Fruit fly (Drosophila melanogaster) whole organism, embryonic: ENCODE data around the gene CG42271.
A peak's percentile ranks its signal among the peaks of the same experiment; 100 is the strongest.

Source experiments
- Ada2b ChIP-seq: fragments of 200-800 bp; sonication (Bioruptor generic); IDR thresholded peaks from 2 replicates; pipeline ENCODE4 v1.3.6; 2022; ENCODE audit warnings: missing biosample characterization, missing genetic modification characterization
- BtbVII ChIP-seq: fragments of 200-800 bp; sonication (Bioruptor generic); optimal IDR thresholded peaks from 3 replicates; lab custom pipeline; 2017; ENCODE audit warnings: missing biosample characterization, mild to moderate bottlenecking, missing genetic modification characterization
- CG10321 ChIP-seq: fragments of 200-800 bp; sonication (Bioruptor generic); IDR thresholded peaks from 2 replicates; pipeline ENCODE4 v1.3.6; 2022; ENCODE audit warnings: missing biosample characterization, missing genetic modification characterization
- CG12299 ChIP-seq: fragments of 200-800 bp; sonication (Bioruptor generic); optimal IDR thresholded peaks from 2 replicates; lab custom pipeline; 2018; ENCODE audit warnings: missing biosample characterization, mild to moderate bottlenecking, missing genetic modification characterization
- CG1233 ChIP-seq: fragments of 200-800 bp; sonication (Bioruptor generic); optimal IDR thresholded peaks from 4 replicates; lab custom pipeline; 2018; ENCODE audit warnings: missing biosample characterization, mild to moderate bottlenecking, missing genetic modification characterization
- CG12942 ChIP-seq: fragments of 200-800 bp; sonication (Bioruptor generic); optimal IDR thresholded peaks from 3 replicates; lab custom pipeline; 2016; ENCODE audit warnings: missing biosample characterization, missing genetic modification characterization
- CG14965 ChIP-seq: fragments of 200-800 bp; sonication (Bioruptor generic); optimal IDR thresholded peaks from 2 replicates; lab custom pipeline; 2016; ENCODE audit warnings: missing biosample characterization, missing genetic modification characterization, borderline replicate concordance
- CG15269 ChIP-seq: fragments of 200-800 bp; sonication (Bioruptor generic); optimal IDR thresholded peaks from 2 replicates; lab custom pipeline; 2018; ENCODE audit warnings: missing biosample characterization, mild to moderate bottlenecking, missing genetic modification characterization, moderate library complexity
- CG1602 ChIP-seq: fragments of 200-800 bp; sonication (Bioruptor generic); optimal IDR thresholded peaks from 3 replicates; lab custom pipeline; 2016; ENCODE audit warnings: missing biosample characterization, missing genetic modification characterization
- CG16813 ChIP-seq: fragments of 200-800 bp; sonication (Bioruptor generic); IDR thresholded peaks from 3 replicates; pipeline ENCODE4 v1.3.6; 2022; ENCODE audit warnings: missing biosample characterization, missing genetic modification characterization; ENCODE audit not compliant: partially characterized antibody
- CG18476 ChIP-seq: fragments of 200-800 bp; sonication (Bioruptor generic); optimal IDR thresholded peaks from 2 replicates; lab custom pipeline; 2016; ENCODE audit warnings: missing biosample characterization, mild to moderate bottlenecking, missing genetic modification characterization
- CG34422 ChIP-seq: fragments of 200-800 bp; sonication (Bioruptor generic); IDR thresholded peaks from 3 replicates; pipeline ENCODE4 v1.3.6; 2022; ENCODE audit warnings: missing biosample characterization, missing genetic modification characterization
- CG4820 ChIP-seq: fragments of 200-800 bp; sonication (Bioruptor generic); optimal IDR thresholded peaks from 3 replicates; lab custom pipeline; 2016; ENCODE audit warnings: missing biosample characterization, missing genetic modification characterization
- CG6254 ChIP-seq: fragments of 200-800 bp; sonication (Bioruptor generic); optimal IDR thresholded peaks from 3 replicates; lab custom pipeline; 2017; ENCODE audit warnings: mild to moderate bottlenecking, missing biosample characterization, missing genetic modification reagents, missing genetic modification characterization
- CG8281 ChIP-seq: fragments of 200-800 bp; sonication (Bioruptor generic); optimal IDR thresholded peaks from 2 replicates; lab custom pipeline; 2018; ENCODE audit warnings: missing biosample characterization, mild to moderate bottlenecking, missing genetic modification characterization, moderate library complexity
- CG8924 ChIP-seq: fragments of 200-800 bp; optimal IDR thresholded peaks from 3 replicates; lab custom pipeline; 2019; ENCODE audit warnings: missing biosample characterization, mild to moderate bottlenecking, missing genetic modification characterization, moderate library complexity
- CG9797 ChIP-seq: fragments of 200-800 bp; sonication (Bioruptor generic); optimal IDR thresholded peaks from 3 replicates; lab custom pipeline; 2018; ENCODE audit warnings: missing biosample characterization, mild to moderate bottlenecking, missing genetic modification characterization
- Dek ChIP-seq: fragments of 200-800 bp; sonication (Bioruptor generic); optimal IDR thresholded peaks from 3 replicates; lab custom pipeline; 2019; ENCODE audit warnings: missing biosample characterization, mild to moderate bottlenecking, missing genetic modification characterization, moderate library complexity
- Dfd ChIP-seq, 2 experiments: fragments of >200 bp; optimal IDR thresholded peaks; 2 replicates each; lab custom pipeline; 2017; ENCODE audit warnings: missing biosample characterization in 2 of 2, missing genetic modification characterization in 2 of 2
- Eip74EF ChIP-seq, 2 experiments: fragments of 200-800 bp in 1 of 2; fragments of >200 bp in 1 of 2; sonication (Bioruptor generic) in 1 of 2; optimal IDR thresholded peaks; 2 replicates each; lab custom pipeline; 2017 to 2019; ENCODE audit warnings: missing biosample characterization in 2 of 2, missing genetic modification characterization in 2 of 2, mild to moderate bottlenecking in 1 of 2, moderate library complexity in 1 of 2
- Gug ChIP-seq: fragments of 200-800 bp; sonication (Bioruptor generic); IDR thresholded peaks from 4 replicates; pipeline ENCODE4 v1.3.6; 2022; ENCODE audit warnings: missing biosample characterization, missing genetic modification characterization
- HLHmδ ChIP-seq: fragments of 200-800 bp; sonication (Bioruptor generic); optimal IDR thresholded peaks from 2 replicates; lab custom pipeline; 2018; ENCODE audit warnings: missing biosample characterization, mild to moderate bottlenecking, missing genetic modification characterization, moderate library complexity
- Mes4 ChIP-seq: fragments of 200-800 bp; sonication (Bioruptor generic); optimal IDR thresholded peaks from 2 replicates; lab custom pipeline; 2016; ENCODE audit warnings: missing biosample characterization, missing genetic modification characterization
- Myb ChIP-seq: fragments of 200-800 bp; sonication (Bioruptor generic); optimal IDR thresholded peaks from 2 replicates; lab custom pipeline; 2016; ENCODE audit warnings: missing biosample characterization, missing genetic modification characterization
- NFAT ChIP-seq: fragments of 200-800 bp; sonication (Bioruptor generic); IDR thresholded peaks from 2 replicates; pipeline ENCODE4 v1.3.6; 2022; ENCODE audit warnings: missing biosample characterization, missing genetic modification characterization
- Rx ChIP-seq: fragments of 200-800 bp; sonication (Bioruptor generic); IDR thresholded peaks from 2 replicates; pipeline ENCODE4 v1.3.6; 2022; ENCODE audit warnings: missing biosample characterization, missing genetic modification characterization
- Six4 ChIP-seq: fragments of 200-800 bp; sonication (Bioruptor generic); optimal IDR thresholded peaks from 2 replicates; lab custom pipeline; 2016; ENCODE audit warnings: missing biosample characterization, missing genetic modification characterization
- ci ChIP-seq: fragments of 200-800 bp; sonication (Bioruptor generic); IDR thresholded peaks from 3 replicates; pipeline ENCODE4 v1.3.6; 2022; ENCODE audit warnings: missing biosample characterization, missing genetic modification characterization
- corto ChIP-seq: fragments of 200-800 bp; sonication (Bioruptor generic); optimal IDR thresholded peaks from 2 replicates; lab custom pipeline; 2016; ENCODE audit warnings: missing biosample characterization, mild to moderate bottlenecking, missing genetic modification characterization, moderate library complexity
- dmrt99B ChIP-seq: fragments of 200-800 bp; sonication (Bioruptor generic); optimal IDR thresholded peaks from 2 replicates; lab custom pipeline; 2018; ENCODE audit warnings: missing biosample characterization, mild to moderate bottlenecking, missing genetic modification characterization, moderate library complexity
- dpn ChIP-seq, 2 experiments: fragments of 200-800 bp; sonication (Bioruptor generic); optimal IDR thresholded peaks; 3 replicates each; lab custom pipeline; 2016; ENCODE audit warnings: missing biosample characterization in 2 of 2, missing genetic modification characterization in 2 of 2
- gcm2 ChIP-seq: fragments of 200-800 bp; sonication (Bioruptor generic); optimal IDR thresholded peaks from 2 replicates; lab custom pipeline; 2016; ENCODE audit warnings: missing biosample characterization, missing genetic modification characterization
- gsb ChIP-seq: fragments of 200-800 bp; sonication (Bioruptor generic); IDR thresholded peaks from 2 replicates; pipeline ENCODE4 v1.3.6; 2022; ENCODE audit warnings: missing biosample characterization, missing genetic modification characterization
- gt ChIP-seq: fragments of 200-800 bp; sonication (Bioruptor generic); IDR thresholded peaks from 2 replicates; pipeline ENCODE4 v1.3.6; 2022; ENCODE audit warnings: missing biosample characterization, missing genetic modification characterization
- ind ChIP-seq: fragments of 200-800 bp; sonication (Bioruptor generic); optimal IDR thresholded peaks from 3 replicates; lab custom pipeline; 2016; ENCODE audit warnings: missing biosample characterization, missing genetic modification characterization
- insv ChIP-seq, 2 experiments: fragments of 200-800 bp; sonication (Bioruptor generic); optimal IDR thresholded peaks; 3 replicates each; lab custom pipeline; 2016 to 2018; ENCODE audit warnings: missing biosample characterization in 2 of 2, missing genetic modification characterization in 2 of 2
- jigr1 ChIP-seq: fragments of 200-800 bp; sonication (Bioruptor generic); IDR thresholded peaks from 3 replicates; pipeline ENCODE4 v1.3.6; 2022; ENCODE audit warnings: missing biosample characterization, missing genetic modification characterization
- jing ChIP-seq: fragments of 200-800 bp; sonication (Bioruptor generic); optimal IDR thresholded peaks from 2 replicates; lab custom pipeline; 2018; ENCODE audit warnings: missing biosample characterization, mild to moderate bottlenecking, missing genetic modification characterization
- maf-S ChIP-seq: fragments of 200-800 bp; sonication (Bioruptor generic); optimal IDR thresholded peaks from 2 replicates; lab custom pipeline; 2016; ENCODE audit warnings: missing biosample characterization, missing genetic modification characterization
- pho ChIP-seq: fragments of 200-800 bp; sonication (Bioruptor generic); optimal IDR thresholded peaks from 2 replicates; lab custom pipeline; 2016; ENCODE audit warnings: missing biosample characterization, missing genetic modification characterization
- psq ChIP-seq: fragments of 200-800 bp; sonication (Bioruptor generic); optimal IDR thresholded peaks from 2 replicates; lab custom pipeline; 2017; ENCODE audit warnings: missing biosample characterization, missing genetic modification characterization
- sens ChIP-seq: fragments of 200-800 bp; sonication (Bioruptor generic); peaks from one replicate; lab custom pipeline; 2016; ENCODE audit warnings: missing biosample characterization, missing genetic modification characterization
- seq ChIP-seq: fragments of 200-800 bp; sonication (Bioruptor generic); IDR thresholded peaks from 2 replicates; pipeline ENCODE4 v1.3.6; 2022; ENCODE audit warnings: missing biosample characterization, missing genetic modification characterization
- sisA ChIP-seq: fragments of 200-800 bp; sonication (Bioruptor generic); IDR thresholded peaks from 2 replicates; pipeline ENCODE4 v1.3.6; 2022; ENCODE audit warnings: missing biosample characterization, missing genetic modification characterization
- so ChIP-seq: fragments of 200-800 bp; sonication (Bioruptor generic); IDR thresholded peaks from 3 replicates; pipeline ENCODE4 v1.3.6; 2022; ENCODE audit warnings: missing biosample characterization, missing genetic modification characterization
- sqz ChIP-seq: fragments of 200-800 bp; sonication (Bioruptor generic); optimal IDR thresholded peaks from 3 replicates; lab custom pipeline; 2018; ENCODE audit warnings: missing biosample characterization, mild to moderate bottlenecking, missing genetic modification characterization
- trh ChIP-seq: fragments of 200-800 bp; sonication (Bioruptor generic); optimal IDR thresholded peaks from 2 replicates; lab custom pipeline; 2016; ENCODE audit warnings: missing biosample characterization, missing genetic modification characterization
- vvl ChIP-seq: fragments of 200-800 bp; sonication (Bioruptor generic); IDR thresholded peaks from 2 replicates; pipeline ENCODE4 v1.3.6; 2022; ENCODE audit warnings: missing biosample characterization, missing genetic modification characterization
- wdn ChIP-seq: fragments of 200-800 bp; sonication (Bioruptor generic); IDR thresholded peaks from 2 replicates; pipeline ENCODE4 v1.3.6; 2022; ENCODE audit warnings: missing biosample characterization, missing genetic modification characterization
- zfh2 ChIP-seq: fragments of 200-800 bp; sonication (Bioruptor generic); optimal IDR thresholded peaks from 2 replicates; lab custom pipeline; 2016; ENCODE audit warnings: missing biosample characterization, missing genetic modification characterization

The CG42271 gene

DNA sequence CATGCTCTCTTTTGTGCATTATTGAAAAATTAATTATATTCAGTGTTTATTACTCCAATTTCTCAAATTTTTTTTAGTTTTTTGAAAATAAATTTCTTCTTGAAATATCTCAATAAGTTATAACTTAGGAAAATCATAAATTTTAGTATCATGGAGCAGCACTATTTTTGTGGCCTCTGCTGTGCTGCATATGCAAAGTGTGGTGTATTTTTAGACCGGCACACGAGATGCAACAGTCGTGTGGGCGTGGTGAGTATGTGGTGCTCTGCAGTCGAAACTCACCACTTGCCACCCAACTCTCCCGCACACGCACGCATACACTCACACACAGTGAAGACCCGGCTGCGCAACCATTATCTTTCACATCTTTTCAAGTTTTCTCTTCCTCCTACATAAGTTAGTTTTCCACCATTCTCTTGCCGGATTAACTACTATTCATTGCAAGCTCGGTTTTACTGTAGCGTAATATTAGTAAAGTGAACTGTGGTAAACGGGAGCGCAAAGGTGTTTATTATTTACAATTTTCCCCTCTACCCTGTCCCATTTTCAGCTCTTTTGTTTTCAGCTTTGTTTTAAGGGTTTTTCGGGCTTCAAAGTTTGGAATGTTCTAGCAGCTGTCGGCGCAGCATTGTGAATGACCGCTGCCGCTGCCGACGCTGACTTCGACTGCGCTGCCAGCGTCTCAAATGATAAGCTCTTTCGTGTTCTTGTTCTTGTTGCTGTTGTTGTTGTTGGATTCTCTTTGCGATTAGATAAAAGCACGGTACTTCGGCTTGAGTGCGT lies 25.2 kb downstream of the CG42271 start (continued):
- TF ChIP-seq Mes4 (GFP tag; lab: Kevin White, UChicago) (peak; percentile 3), gcm2 (GFP tag; lab: Kevin White, UChicago) (peak; percentile 29), CG9797 (GFP tag; lab: Kevin White, UChicago) (no peak), dmrt99B (peak; percentile 74), so (peak; percentile 42; the same call in 1 of the 3 replicates), CG12299 (tag; lab: Kevin White, UChicago) (no peak), CG1233 (peak; percentile 63), corto (GFP tag; lab: Kevin White, UChicago) (no peak), gt (GFP tag; lab: Robert Waterston, UW) (no peak), insv (GFP tag; optimal IDR thresholded peaks at IDR 0.05; lab: Kevin White, UChicago) (no peak), ind (peak; percentile 46), Rx (GFP tag; lab: Robert Waterston, UW) (no peak), CG18476 (GFP tag; lab: Kevin White, UChicago) (peak; percentile 48), Dek (peak; percentile 22), sqz (peak; percentile 57), Dfd (GFP tag; optimal IDR thresholded peaks at IDR 0.05; lab: Kevin White, UChicago) (no peak), seq (no peak), CG6254 (GFP tag; lab: Kevin White, UChicago) (peak; percentile 67), pho (peak; percentile 4), psq (GFP tag; lab: Kevin White, UChicago) (no peak), BtbVII (GFP tag; lab: Kevin White, UChicago) (peak; percentile 34), Gug (GFP tag; lab: Robert Waterston, UW) (no peak), Myb (GFP tag; lab: Kevin White, UChicago) (peak; percentile 1), gsb (GFP tag; lab: Robert Waterston, UW) (no peak), HLHmδ (GFP tag; lab: Kevin White, UChicago) (peak; percentile 59), CG14965 (no peak), Eip74EF (GFP tag; optimal IDR thresholded peaks at IDR 0.05; lab: Kevin White, UChicago) (peak in 1 of 2 experiments; percentile 19), Ada2b (GFP tag; lab: Robert Waterston, UW) (peak; percentile 47), CG16813 (no peak), zfh2 (GFP tag; lab: Kevin White, UChicago) (no peak), sisA (GFP tag; lab: Robert Waterston, UW) (no peak; the same call in 1 of the 2 replicates), jing (GFP tag; lab: Kevin White, UChicago) (peak; percentile 12), CG15269 (tag; lab: Kevin White, UChicago) (peak; percentile 58), CG10321 (no peak), CG4820 (GFP tag; lab: Kevin White, UChicago) (peak; percentile 57), CG1602 (GFP tag; lab: Kevin White, UChicago) (peak; percentile 40), CG34422 (GFP tag; lab: Robert Waterston, UW) (0 out of 3 replicates have a peak, but pooled peaks have one; percentile 44), wdn (GFP tag; lab: Robert Waterston, UW) (no peak), NFAT (0 out of 2 replicates have a peak, but pooled peaks have one; percentile 9), CG8924 (peak; percentile 46), CG12942 (GFP tag; lab: Kevin White, UChicago) (no peak), CG8281 (peak; percentile 45), jigr1 (GFP tag; lab: Robert Waterston, UW) (no peak), Six4 (GFP tag; lab: Kevin White, UChicago) (peak; percentile 58), maf-S (GFP tag; lab: Kevin White, UChicago) (no peak), ci (peak; percentile 90), sens (GFP tag; lab: Kevin White, UChicago) (peak; percentile 93), trh (GFP tag; lab: Kevin White, UChicago) (peak; percentile 13), vvl (GFP tag; lab: Robert Waterston, UW) (peak; percentile 91), dpn (GFP tag; optimal IDR thresholded peaks at IDR 0.05; lab: Kevin White, UChicago) (peak; percentile 30 to 54)
